Worm (Caenorhabditis elegans) whole organism, L2 larva: ENCODE data around the gene bbs-4.

ENCODE experiments used
- C34F6.9 ChIP-seq: fragments of 150-350 bp; optimal IDR thresholded peaks from 2 replicates; lab custom pipeline; 2014; ENCODE audit warnings: missing biosample characterization, missing genetic modification characterization
- R02D3.7 ChIP-seq: fragments of 150-350 bp; optimal IDR thresholded peaks from 2 replicates; lab custom pipeline; 2014; ENCODE audit warnings: missing biosample characterization, missing genetic modification characterization
- ZK546.5 ChIP-seq: sonication (generic microtip); optimal IDR thresholded peaks from 2 replicates; lab custom pipeline; 2017; ENCODE audit warnings: missing biosample characterization, missing genetic modification characterization
- alr-1 ChIP-seq: fragments of 150-350 bp; optimal IDR thresholded peaks from 2 replicates; lab custom pipeline; 2014; ENCODE audit warnings: missing biosample characterization, missing genetic modification characterization
- aly-2 ChIP-seq: fragments of 150-350 bp; optimal IDR thresholded peaks from 2 replicates; lab custom pipeline; 2014; ENCODE audit warnings: missing biosample characterization, missing genetic modification characterization
- ama-1 ChIP-seq: fragments of 150-350 bp; optimal IDR thresholded peaks from 2 replicates; lab custom pipeline; 2018; ENCODE audit warnings: inconsistent platforms
- ceh-16 ChIP-seq: fragments of 150-350 bp; optimal IDR thresholded peaks from 2 replicates; lab custom pipeline; 2014; ENCODE audit warnings: missing biosample characterization, missing genetic modification characterization
- crh-2 ChIP-seq: sonication (generic microtip); optimal IDR thresholded peaks from 2 replicates; lab custom pipeline; 2017; ENCODE audit warnings: missing biosample characterization, missing genetic modification characterization
- egl-27 ChIP-seq: sonication (generic microtip); optimal IDR thresholded peaks from 3 replicates; lab custom pipeline; 2017; ENCODE audit warnings: missing biosample characterization, missing genetic modification reagents, missing genetic modification characterization
- elt-1 ChIP-seq: fragments of 150-350 bp; optimal IDR thresholded peaks from 2 replicates; lab custom pipeline; 2014; ENCODE audit warnings: missing biosample characterization, missing genetic modification characterization
- elt-3 ChIP-seq: sonication (generic microtip); optimal IDR thresholded peaks from 2 replicates; lab custom pipeline; 2017; ENCODE audit warnings: missing biosample characterization, missing genetic modification characterization
- fos-1 ChIP-seq: fragments of 150-350 bp; optimal IDR thresholded peaks from 2 replicates; lab custom pipeline; 2014; ENCODE audit warnings: missing biosample characterization, missing genetic modification characterization
- gmeb-1 ChIP-seq: fragments of 150-350 bp; optimal IDR thresholded peaks from 2 replicates; lab custom pipeline; 2014; ENCODE audit warnings: missing biosample characterization, missing genetic modification characterization
- lin-11 ChIP-seq: fragments of 150-350 bp; sonication (generic microtip); optimal IDR thresholded peaks from 2 replicates; lab custom pipeline; 2014; ENCODE audit warnings: missing biosample characterization, missing genetic modification characterization, inconsistent platforms, mixed read lengths
- lin-13 ChIP-seq: fragments of 150-350 bp; optimal IDR thresholded peaks from 2 replicates; lab custom pipeline; 2014; ENCODE audit warnings: missing biosample characterization, missing genetic modification reagents, missing genetic modification characterization
- lin-39 ChIP-seq: fragments of 150-350 bp; optimal IDR thresholded peaks from 2 replicates; lab custom pipeline; 2014; ENCODE audit warnings: missing biosample characterization, missing genetic modification reagents, missing genetic modification characterization
- lsy-2 ChIP-seq, 2 experiments: fragments of 150-350 bp in 1 of 2; sonication (generic microtip) in 1 of 2; optimal IDR thresholded peaks; 2 replicates each; lab custom pipeline; 2014 to 2017; ENCODE audit warnings: missing biosample characterization in 2 of 2, missing genetic modification characterization in 2 of 2
- mab-5 ChIP-seq: fragments of 150-350 bp; optimal IDR thresholded peaks from 2 replicates; lab custom pipeline; 2014; ENCODE audit warnings: missing biosample characterization, missing genetic modification characterization
- mdl-1 ChIP-seq, 2 experiments: fragments of 150-350 bp in 1 of 2; sonication (generic microtip) in 1 of 2; optimal IDR thresholded peaks; 2 replicates each; lab custom pipeline; 2017; ENCODE audit warnings: missing biosample characterization in 2 of 2, missing genetic modification characterization in 2 of 2
- nhr-10 ChIP-seq: sonication (generic microtip); optimal IDR thresholded peaks from 2 replicates; lab custom pipeline; 2017; ENCODE audit warnings: missing biosample characterization, missing genetic modification characterization
- nhr-12 ChIP-seq: fragments of 150-350 bp; optimal IDR thresholded peaks from 2 replicates; lab custom pipeline; 2014; ENCODE audit warnings: missing biosample characterization, missing genetic modification characterization
- nhr-129 ChIP-seq: fragments of 150-350 bp; optimal IDR thresholded peaks from 2 replicates; lab custom pipeline; 2014; ENCODE audit warnings: missing biosample characterization, missing genetic modification characterization
- nhr-23 ChIP-seq: fragments of 150-350 bp; optimal IDR thresholded peaks from 2 replicates; lab custom pipeline; 2014; ENCODE audit warnings: missing biosample characterization, missing genetic modification reagents, missing genetic modification characterization
- nhr-237 ChIP-seq: fragments of 150-350 bp; optimal IDR thresholded peaks from 2 replicates; lab custom pipeline; 2014; ENCODE audit warnings: missing biosample characterization, missing genetic modification characterization
- nhr-25 ChIP-seq: fragments of 150-350 bp; sonication (generic microtip); optimal IDR thresholded peaks from 3 replicates; lab custom pipeline; 2014; ENCODE audit warnings: missing biosample characterization, missing genetic modification characterization
- nhr-6 ChIP-seq: fragments of 150-350 bp; optimal IDR thresholded peaks from 2 replicates; lab custom pipeline; 2014; ENCODE audit warnings: missing biosample characterization, missing genetic modification characterization
- peb-1 ChIP-seq: fragments of 150-350 bp; optimal IDR thresholded peaks from 2 replicates; lab custom pipeline; 2014; ENCODE audit warnings: missing biosample characterization, missing genetic modification characterization
- sem-4 ChIP-seq: fragments of 150-350 bp; optimal IDR thresholded peaks from 2 replicates; lab custom pipeline; 2014; ENCODE audit warnings: missing biosample characterization, missing genetic modification reagents, missing genetic modification characterization
- skn-1 ChIP-seq: sonication (generic microtip); optimal IDR thresholded peaks from 2 replicates; lab custom pipeline; 2017; ENCODE audit warnings: missing biosample characterization, missing genetic modification characterization
- sma-3 ChIP-seq: sonication (generic microtip); optimal IDR thresholded peaks from 2 replicates; lab custom pipeline; 2016; ENCODE audit warnings: missing genetic modification reagents, missing genetic modification characterization, missing compliant biosample characterization
- snpc-4 ChIP-seq: fragments of 150-350 bp; optimal IDR thresholded peaks from 2 replicates; lab custom pipeline; 2014; ENCODE audit warnings: missing biosample characterization, missing genetic modification characterization
- unc-39 ChIP-seq: fragments of 150-350 bp; optimal IDR thresholded peaks from 2 replicates; lab custom pipeline; 2014; ENCODE audit warnings: missing biosample characterization, missing genetic modification characterization
- unc-55 ChIP-seq: fragments of 150-350 bp; sonication (generic microtip); optimal IDR thresholded peaks from 3 replicates; lab custom pipeline; 2014; ENCODE audit warnings: missing biosample characterization, missing genetic modification reagents, missing genetic modification characterization
- unc-62 ChIP-seq: fragments of 150-350 bp; optimal IDR thresholded peaks from 2 replicates; lab custom pipeline; 2014; ENCODE audit warnings: missing biosample characterization, missing genetic modification reagents, missing genetic modification characterization
- ztf-11 ChIP-seq: sonication (generic microtip); optimal IDR thresholded peaks from 2 replicates; lab custom pipeline; 2017; ENCODE audit warnings: missing biosample characterization, missing genetic modification characterization

The bbs-4 gene

ce11 chrIII:9583224-9583623, 28.8 kb downstream of the bbs-4 start:
- peak; percentile 42 for TF ChIP-seq C34F6.9
- TF ChIP-seq R02D3.7 (tag; lab: Kevin White, UChicago): no peak
- TF ChIP-seq lin-39: no peak
- TF ChIP-seq ZK546.5 (tag; lab: Kevin White, UChicago): no peak
- TF ChIP-seq snpc-4 (tag; lab: Kevin White, UChicago): no peak
- TF ChIP-seq alr-1: no peak
- TF ChIP-seq skn-1: no peak
- no peak for TF ChIP-seq aly-2

DNA sequence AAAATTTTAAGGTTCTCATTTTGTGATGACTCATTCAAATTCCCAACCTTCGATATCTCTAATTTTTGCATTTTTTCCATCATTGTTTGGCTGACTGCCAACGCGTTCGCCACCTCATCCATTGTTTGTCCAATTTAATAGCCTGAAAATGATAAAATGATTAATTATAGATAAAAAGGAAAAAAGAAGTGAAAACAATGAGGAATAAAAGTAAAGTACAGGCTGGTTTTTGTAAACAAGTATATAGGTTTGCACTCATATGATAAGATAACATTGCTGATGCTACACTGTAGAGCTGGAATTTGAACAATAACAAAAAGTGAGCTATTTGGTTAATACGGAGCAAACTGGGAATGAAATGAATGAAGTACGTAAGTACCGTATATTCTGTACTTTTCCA, 29.8 kb downstream of the bbs-4 start, which contains the start of gene C48B4.3:
Gene C48B4.3, minus strand, starts transcription at position 149 of the 400 bp plus-strand sequence.
- TF ChIP-seq fos-1 (peak; percentile 5), nhr-129 (tag; lab: Kevin White, UChicago) (no peak)

DNA sequence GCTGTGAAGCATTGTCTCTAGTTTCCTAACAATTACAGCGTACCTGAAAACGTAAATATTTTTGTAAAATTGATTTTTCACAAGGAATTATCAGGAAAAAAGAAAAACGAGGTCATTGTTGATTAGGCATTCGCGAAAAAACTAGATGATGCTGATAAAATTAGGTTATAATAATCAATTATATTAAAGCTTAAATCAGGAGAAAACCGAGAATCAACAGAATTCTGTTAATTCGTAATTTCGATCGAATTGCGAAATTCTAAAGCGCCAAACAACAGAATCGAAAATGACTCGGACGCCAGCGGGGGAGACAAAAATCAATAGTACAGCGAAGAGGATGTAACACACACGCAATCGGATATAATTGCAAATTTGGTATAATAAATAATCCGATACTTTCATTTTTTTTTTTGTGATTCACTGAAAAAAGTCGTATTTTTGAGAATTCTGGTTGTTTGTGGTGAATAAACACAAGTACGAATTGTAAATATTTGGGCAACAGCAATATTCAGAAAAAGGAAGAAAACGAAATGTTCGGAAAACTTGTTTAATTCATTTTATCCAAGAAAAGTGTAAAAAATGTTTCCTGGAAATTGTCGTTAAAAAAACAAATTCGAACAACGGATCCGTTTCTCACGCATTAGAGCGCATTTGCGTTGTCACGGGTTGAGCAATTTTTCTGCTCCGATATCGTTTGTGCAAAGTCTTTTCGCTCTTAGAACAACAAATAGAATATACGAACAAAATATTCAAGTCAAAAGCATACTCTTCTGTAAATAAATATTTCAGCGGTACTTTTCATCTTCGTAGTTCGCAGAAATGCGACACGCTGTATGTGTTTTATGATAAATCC, 31.7 kb downstream of the bbs-4 start, which contains the start of gene ced-7:
Gene ced-7, minus strand, starts transcription at position 51 of the 853 bp plus-strand sequence.
- TF ChIP-seq unc-62 (GFP tag; lab: Kevin White, UChicago): no peak
- peak; percentile 18 for TF ChIP-seq lin-13 (GFP tag; lab: Kevin White, UChicago)
- TF ChIP-seq nhr-129 (tag; lab: Kevin White, UChicago): peak; percentile 60
- peak; percentile 44 for TF ChIP-seq unc-55 (GFP tag; lab: Kevin White, UChicago)
- TF ChIP-seq peb-1 (tag; lab: Kevin White, UChicago): no peak
- TF ChIP-seq unc-39: no peak
- TF ChIP-seq crh-2 (tag; lab: Kevin White, UChicago): peak; percentile 22
- TF ChIP-seq lsy-2 (tag; optimal IDR thresholded peaks at IDR 0.05; lab: Kevin White, UChicago): peak in 1 of 2 experiments; percentile 54
- no peak for TF ChIP-seq gmeb-1
- peak; percentile 75 for TF ChIP-seq C34F6.9

ce11 chrIII:9570869-9571268, 41.1 kb downstream of the bbs-4 start:
- TF ChIP-seq gmeb-1 (peak; percentile 72), sma-3 (GFP tag; lab: Kevin White, UChicago) (no peak), lsy-2 (tag; optimal IDR thresholded peaks at IDR 0.05; lab: Kevin White, UChicago) (peak in 1 of 2 experiments; percentile 48)

DNA sequence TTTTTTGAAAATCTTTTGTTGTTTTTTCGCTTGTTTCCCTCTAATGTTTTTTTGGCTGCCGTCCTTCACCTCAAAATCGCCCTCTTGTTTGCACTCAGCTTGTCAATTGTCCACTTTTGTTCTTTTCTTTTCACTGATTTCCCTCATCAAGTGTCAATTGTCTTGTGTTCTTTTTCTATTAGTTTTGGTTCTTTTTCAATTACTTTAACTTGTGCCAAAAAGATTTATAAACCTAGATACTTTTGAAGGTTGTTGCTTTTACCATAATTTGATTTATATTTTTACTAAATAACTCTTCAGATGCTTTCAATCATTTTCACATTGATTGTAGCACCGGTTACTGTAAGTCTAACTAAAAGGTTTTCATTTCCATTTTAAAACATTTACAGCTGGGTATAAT, 43.5 kb downstream of the bbs-4 start, which contains the start of gene C48B4.13:
Gene C48B4.13, plus strand, starts transcription at position 301 of the 400 bp plus-strand sequence.
- no peak for TF ChIP-seq gmeb-1
- no peak for TF ChIP-seq ztf-11
- no peak for TF ChIP-seq ama-1 (lab: Kevin White, UChicago)
- TF ChIP-seq nhr-25: no peak
- no peak for TF ChIP-seq nhr-12 (tag; lab: Kevin White, UChicago)
- TF ChIP-seq egl-27: no peak
- no peak for TF ChIP-seq unc-55 (GFP tag; lab: Kevin White, UChicago)
- no peak for TF ChIP-seq mab-5 (tag; lab: Kevin White, UChicago)
- no peak for TF ChIP-seq skn-1
- no peak for TF ChIP-seq sem-4 (tag; lab: Kevin White, UChicago)
- no peak for TF ChIP-seq lin-11 (tag; lab: Kevin White, UChicago)
- TF ChIP-seq crh-2 (tag; lab: Kevin White, UChicago): no peak
- TF ChIP-seq lin-39: no peak
- TF ChIP-seq elt-3 (tag; lab: Kevin White, UChicago): no peak
- TF ChIP-seq, all 48 proteins: peak for 0

- no peak for TF ChIP-seq nhr-12 (tag; lab: Kevin White, UChicago)
- no peak for TF ChIP-seq nhr-237 (tag; lab: Kevin White, UChicago)
- TF ChIP-seq nhr-10: no peak
- no peak for TF ChIP-seq unc-62 (GFP tag; lab: Kevin White, UChicago)
- no peak for TF ChIP-seq ceh-16
- TF ChIP-seq crh-2 (tag; lab: Kevin White, UChicago): no peak
- TF ChIP-seq mdl-1 (tag; optimal IDR thresholded peaks at IDR 0.05; lab: Kevin White, UChicago): no peak
- TF ChIP-seq nhr-129 (tag; lab: Kevin White, UChicago): no peak
- no peak for TF ChIP-seq nhr-6
- TF ChIP-seq lin-13 (GFP tag; lab: Kevin White, UChicago): no peak
- TF ChIP-seq lsy-2 (tag; optimal IDR thresholded peaks at IDR 0.05; lab: Kevin White, UChicago): no peak
- no peak for TF ChIP-seq sem-4 (tag; lab: Kevin White, UChicago)
- no peak for TF ChIP-seq nhr-23 (tag; lab: Kevin White, UChicago)
- no peak for TF ChIP-seq elt-1
Measured at ce11 chrIII:9565973-9566372, 46.0 kb downstream of the bbs-4 start, which contains the start of gene C48B4.11. C48B4.11 (minus strand) TSS chrIII:9566115.
